Worm (Caenorhabditis elegans) whole organism, mixed stage, embryonic: ENCODE measurements around the gene odr-2.

Experiments
- bed-3 ChIP-seq: fragments of 200-800 bp; sonication (Bioruptor generic); optimal IDR thresholded peaks from 3 replicates; lab custom pipeline; 2018; ENCODE audit warnings: mild to moderate bottlenecking, missing genetic modification characterization, moderate library complexity, missing compliant biosample characterization
- ceh-43 ChIP-seq: fragments of 200-800 bp; sonication (Bioruptor generic); optimal IDR thresholded peaks from 2 replicates; lab custom pipeline; 2018; ENCODE audit warnings: mild to moderate bottlenecking, missing genetic modification characterization, moderate library complexity, missing compliant biosample characterization
- cnd-1 ChIP-seq: fragments of 200-800 bp; sonication (Bioruptor generic); optimal IDR thresholded peaks from 2 replicates; lab custom pipeline; 2018; ENCODE audit warnings: mild to moderate bottlenecking, missing genetic modification characterization, missing compliant biosample characterization
- lsy-2 ChIP-seq: fragments of 150-350 bp; optimal IDR thresholded peaks from 2 replicates; lab custom pipeline; 2014; ENCODE audit warnings: missing biosample characterization, missing genetic modification characterization
- mab-5 ChIP-seq: fragments of 150-350 bp; optimal IDR thresholded peaks from 2 replicates; lab custom pipeline; 2014; ENCODE audit warnings: missing biosample characterization, missing genetic modification characterization
- nhr-237 ChIP-seq: fragments of 150-350 bp; optimal IDR thresholded peaks from 2 replicates; lab custom pipeline; 2014; ENCODE audit warnings: missing biosample characterization, missing genetic modification characterization
- nhr-28 ChIP-seq: fragments of 150-350 bp; optimal IDR thresholded peaks from 2 replicates; lab custom pipeline; 2014; ENCODE audit warnings: missing biosample characterization, missing genetic modification characterization
- pha-4 ChIP-seq: fragments of 150-350 bp; optimal IDR thresholded peaks from 2 replicates; lab custom pipeline; 2018; ENCODE audit warnings: missing biosample characterization, missing genetic modification reagents, missing genetic modification characterization
- snpc-4 ChIP-seq: fragments of 150-350 bp; optimal IDR thresholded peaks from 2 replicates; lab custom pipeline; 2014; ENCODE audit warnings: missing biosample characterization, missing genetic modification characterization
- sptf-1 ChIP-seq: sonication (generic microtip); optimal IDR thresholded peaks from 2 replicates; lab custom pipeline; 2017; ENCODE audit warnings: mild to moderate bottlenecking, missing genetic modification characterization, moderate library complexity, missing compliant biosample characterization
- unc-120 ChIP-seq: sonication (generic microtip); optimal IDR thresholded peaks from 2 replicates; lab custom pipeline; 2017; ENCODE audit warnings: missing genetic modification characterization, missing compliant biosample characterization; ENCODE audit not compliant: poor library complexity, severe bottlenecking
- unc-39 ChIP-seq: fragments of 150-350 bp; optimal IDR thresholded peaks from 2 replicates; lab custom pipeline; 2014; ENCODE audit warnings: missing biosample characterization, missing genetic modification characterization
- unc-62 ChIP-seq: fragments of 150-350 bp; optimal IDR thresholded peaks from 2 replicates; lab custom pipeline; 2014; ENCODE audit warnings: missing biosample characterization, missing genetic modification reagents, missing genetic modification characterization

DNA sequence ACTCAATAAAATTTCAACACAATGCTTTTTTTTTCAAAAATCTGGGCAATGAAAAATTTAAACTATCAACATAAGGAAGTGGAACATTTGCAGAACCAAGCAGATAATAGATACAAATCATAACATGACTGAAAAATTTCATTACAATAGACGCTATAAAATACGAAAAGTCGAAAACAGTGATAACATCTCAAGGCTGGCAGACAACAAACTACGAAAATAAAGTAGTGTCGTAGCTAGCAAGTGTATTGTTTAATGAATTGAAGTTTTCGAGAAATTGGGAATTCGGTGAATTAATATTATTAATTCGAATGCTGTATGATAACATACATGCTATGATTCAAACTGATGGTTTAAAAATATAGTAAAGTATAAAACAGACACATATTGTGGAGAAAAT lies 6.5 kb upstream of the odr-2 start:
- TF ChIP-seq unc-62 (GFP tag; lab: Kevin White, UChicago) = no peak
- no peak for TF ChIP-seq ceh-43
- TF ChIP-seq lsy-2 (tag; lab: Kevin White, UChicago) = no peak
- TF ChIP-seq snpc-4 (tag; lab: Kevin White, UChicago) = no peak
- no peak for TF ChIP-seq cnd-1 (tag; lab: Kevin White, UChicago)
- TF ChIP-seq unc-39 = no peak
- TF ChIP-seq pha-4 (tag; lab: Kevin White, UChicago) = no peak
- no peak for TF ChIP-seq nhr-237
- TF ChIP-seq nhr-28 (tag; lab: Kevin White, UChicago) = no peak
- TF ChIP-seq unc-120 (tag; lab: Kevin White, UChicago) = no peak
- TF ChIP-seq mab-5 (tag; lab: Kevin White, UChicago) = no peak
- no peak for TF ChIP-seq bed-3 (GFP tag; lab: Kevin White, UChicago)
- TF ChIP-seq sptf-1 = no peak
